Fruit fly (Drosophila melanogaster) whole organism, embryonic: ENCODE data around the gene Rnb.

Experiments used
- Atf-2 ChIP-seq: fragments of 200-800 bp; sonication (Bioruptor generic); optimal IDR thresholded peaks from 2 replicates; lab custom pipeline; 2016; ENCODE audit warnings: missing biosample characterization, missing genetic modification characterization
- CG10147 ChIP-seq: fragments of 200-800 bp; sonication (Bioruptor generic); optimal IDR thresholded peaks from 2 replicates; lab custom pipeline; 2019; ENCODE audit warnings: missing biosample characterization, mild to moderate bottlenecking, missing genetic modification characterization, moderate library complexity
- CG10209 ChIP-seq: fragments of 200-800 bp; sonication (Bioruptor generic); optimal IDR thresholded peaks from 3 replicates; lab custom pipeline; 2017; ENCODE audit warnings: missing biosample characterization, mild to moderate bottlenecking, missing genetic modification characterization, missing genetic modification reagents
- CG10366 ChIP-seq: fragments of 200-800 bp; sonication (Bioruptor generic); IDR thresholded peaks from 2 replicates; pipeline ENCODE4 v1.3.6; 2022; ENCODE audit warnings: missing biosample characterization, missing genetic modification characterization
- CG11456 ChIP-seq: fragments of 200-800 bp; sonication (Bioruptor generic); IDR thresholded peaks from 3 replicates; pipeline ENCODE4 v1.3.6; 2022; ENCODE audit warnings: missing biosample characterization, missing genetic modification characterization
- CG12299 ChIP-seq: fragments of 200-800 bp; sonication (Bioruptor generic); optimal IDR thresholded peaks from 2 replicates; lab custom pipeline; 2018; ENCODE audit warnings: missing biosample characterization, mild to moderate bottlenecking, missing genetic modification characterization
- CG13296 ChIP-seq: fragments of 200-800 bp; sonication (Bioruptor generic); optimal IDR thresholded peaks from 3 replicates; lab custom pipeline; 2018; ENCODE audit warnings: missing biosample characterization, mild to moderate bottlenecking, missing genetic modification characterization
- CG13424 ChIP-seq: fragments of 200-800 bp; sonication (Bioruptor generic); optimal IDR thresholded peaks from 2 replicates; lab custom pipeline; 2019; ENCODE audit warnings: missing biosample characterization, mild to moderate bottlenecking, missing genetic modification characterization, moderate library complexity
- CG14050 ChIP-seq: fragments of 200-800 bp; sonication (Bioruptor generic); IDR thresholded peaks from 3 replicates; pipeline ENCODE4 v1.3.6; 2022; ENCODE audit warnings: missing biosample characterization, missing genetic modification characterization
- CG14441 ChIP-seq: fragments of 200-800 bp; sonication (Bioruptor generic); IDR thresholded peaks from 2 replicates; pipeline ENCODE4 v1.3.6; 2022; ENCODE audit warnings: missing biosample characterization, missing genetic modification characterization
- CG17328 ChIP-seq: fragments of 200-800 bp; sonication (Bioruptor generic); IDR thresholded peaks from 2 replicates; pipeline ENCODE4 v1.3.6; 2022; ENCODE audit warnings: missing biosample characterization, missing genetic modification characterization
- CG17359 ChIP-seq: fragments of 200-800 bp; sonication (Bioruptor generic); optimal IDR thresholded peaks from 3 replicates; lab custom pipeline; 2018; ENCODE audit warnings: missing biosample characterization, mild to moderate bottlenecking, missing genetic modification characterization, moderate library complexity
- CG30403 ChIP-seq: fragments of 200-800 bp; sonication (Bioruptor generic); optimal IDR thresholded peaks from 3 replicates; lab custom pipeline; 2016; ENCODE audit warnings: missing biosample characterization, missing genetic modification characterization
- CG4328 ChIP-seq: fragments of 200-800 bp; sonication (Bioruptor generic); optimal IDR thresholded peaks from 3 replicates; lab custom pipeline; 2017; ENCODE audit warnings: missing biosample characterization, missing genetic modification reagents, missing genetic modification characterization
- CG4820 ChIP-seq: fragments of 200-800 bp; sonication (Bioruptor generic); optimal IDR thresholded peaks from 3 replicates; lab custom pipeline; 2016; ENCODE audit warnings: missing biosample characterization, missing genetic modification characterization
- CG6689 ChIP-seq: fragments of 200-800 bp; sonication (Bioruptor generic); IDR thresholded peaks from 2 replicates; pipeline ENCODE4 v1.3.6; 2022; ENCODE audit warnings: missing biosample characterization, missing genetic modification characterization
- Dip3 ChIP-seq: fragments of 200-800 bp; sonication (Bioruptor generic); optimal IDR thresholded peaks from 3 replicates; lab custom pipeline; 2016; ENCODE audit warnings: missing biosample characterization, missing genetic modification characterization
- Drgx ChIP-seq: fragments of 200-800 bp; sonication (Bioruptor generic); IDR thresholded peaks from 2 replicates; pipeline ENCODE4 v1.3.6; 2022; ENCODE audit warnings: missing biosample characterization, missing genetic modification characterization
- Ets65A ChIP-seq: fragments of 200-800 bp; sonication (Bioruptor generic); peaks from one replicate; lab custom pipeline; 2016; ENCODE audit warnings: missing biosample characterization, missing genetic modification characterization
- Gug ChIP-seq: fragments of 200-800 bp; sonication (Bioruptor generic); IDR thresholded peaks from 4 replicates; pipeline ENCODE4 v1.3.6; 2022; ENCODE audit warnings: missing biosample characterization, missing genetic modification characterization
- HHEX ChIP-seq: fragments of 200-800 bp; sonication (Bioruptor generic); optimal IDR thresholded peaks from 3 replicates; lab custom pipeline; 2017; ENCODE audit warnings: missing biosample characterization, mild to moderate bottlenecking, missing genetic modification characterization, missing genetic modification reagents
- HLH3B ChIP-seq: fragments of 200-800 bp; sonication (Bioruptor generic); IDR thresholded peaks from 2 replicates; pipeline ENCODE4 v1.3.6; 2022; ENCODE audit warnings: missing biosample characterization, missing genetic modification characterization
- MTF-1 ChIP-seq: fragments of 200-800 bp; sonication (Bioruptor generic); optimal IDR thresholded peaks from 2 replicates; lab custom pipeline; 2018; ENCODE audit warnings: missing biosample characterization, mild to moderate bottlenecking, missing genetic modification characterization, borderline replicate concordance
- Oaz ChIP-seq: fragments of 200-800 bp; sonication (Bioruptor generic); IDR thresholded peaks from 2 replicates; pipeline ENCODE4 v1.3.6; 2022; ENCODE audit warnings: missing biosample characterization, missing genetic modification characterization
- Oli ChIP-seq: fragments of 200-800 bp; sonication (Bioruptor generic); optimal IDR thresholded peaks from 2 replicates; lab custom pipeline; 2018; ENCODE audit warnings: missing biosample characterization, mild to moderate bottlenecking, missing genetic modification characterization, moderate library complexity
- Rfx ChIP-seq: fragments of 200-800 bp; sonication (Bioruptor generic); IDR thresholded peaks from 2 replicates; pipeline ENCODE4 v1.3.6; 2022; ENCODE audit warnings: missing biosample characterization, missing genetic modification characterization
- Rx ChIP-seq: fragments of 200-800 bp; sonication (Bioruptor generic); IDR thresholded peaks from 2 replicates; pipeline ENCODE4 v1.3.6; 2022; ENCODE audit warnings: missing biosample characterization, missing genetic modification characterization
- Scr ChIP-seq: fragments of 200-800 bp; sonication (Bioruptor generic); IDR thresholded peaks from 2 replicates; pipeline ENCODE4 v1.3.6; 2022; ENCODE audit warnings: missing biosample characterization, missing genetic modification characterization; ENCODE audit not compliant: partially characterized antibody
- Sox100B ChIP-seq: fragments of 200-800 bp; sonication (Bioruptor generic); optimal IDR thresholded peaks from 3 replicates; lab custom pipeline; 2018; ENCODE audit warnings: missing biosample characterization, mild to moderate bottlenecking, missing genetic modification characterization
- ara ChIP-seq: fragments of 200-800 bp; sonication (Bioruptor generic); IDR thresholded peaks from 2 replicates; pipeline ENCODE4 v1.3.6; 2022; ENCODE audit warnings: missing biosample characterization, missing genetic modification characterization
- az2 ChIP-seq: fragments of 200-800 bp; sonication (Bioruptor generic); optimal IDR thresholded peaks from 3 replicates; lab custom pipeline; 2016; ENCODE audit warnings: missing biosample characterization, missing genetic modification characterization
- bbx ChIP-seq: fragments of 200-800 bp; sonication (Bioruptor generic); IDR thresholded peaks from 2 replicates; pipeline ENCODE4 v1.3.6; 2022; ENCODE audit warnings: missing biosample characterization, missing genetic modification characterization; ENCODE audit not compliant: partially characterized antibody
- ci ChIP-seq: fragments of 200-800 bp; sonication (Bioruptor generic); IDR thresholded peaks from 3 replicates; pipeline ENCODE4 v1.3.6; 2022; ENCODE audit warnings: missing biosample characterization, missing genetic modification characterization
- crp ChIP-seq, 2 experiments: fragments of 200-800 bp; sonication (Bioruptor generic); optimal IDR thresholded peaks; 2 replicates in 1 of 2; 3 replicates in 1 of 2; lab custom pipeline; 2017; ENCODE audit warnings: missing biosample characterization in 2 of 2, missing genetic modification characterization in 2 of 2, mild to moderate bottlenecking in 1 of 2, moderate library complexity in 1 of 2
- dysf ChIP-seq: fragments of 200-800 bp; sonication (Bioruptor generic); IDR thresholded peaks from 3 replicates; pipeline ENCODE4 v1.3.6; 2022; ENCODE audit warnings: missing biosample characterization, missing genetic modification characterization
- ken ChIP-seq: fragments of 200-800 bp; sonication (Bioruptor generic); IDR thresholded peaks from 3 replicates; pipeline ENCODE4 v1.3.6; 2022; ENCODE audit warnings: missing biosample characterization, missing genetic modification characterization
- knrl ChIP-seq: fragments of 200-800 bp; sonication (Bioruptor generic); IDR thresholded peaks from 3 replicates; pipeline ENCODE4 v1.3.6; 2022; ENCODE audit warnings: missing biosample characterization, missing genetic modification characterization; ENCODE audit not compliant: partially characterized antibody
- otp ChIP-seq: fragments of 200-800 bp; sonication (Bioruptor generic); IDR thresholded peaks from 3 replicates; pipeline ENCODE4, ENCODE4 v1.3.6; 2022; ENCODE audit warnings: missing biosample characterization, missing genetic modification characterization
- prd ChIP-seq, 3 experiments: fragments of >200 bp in 2 of 3; fragments of 200-800 bp in 1 of 3; sonication (Bioruptor generic) in 1 of 3; optimal IDR thresholded peaks in 2 of 3; IDR thresholded peaks in 1 of 3; 2 replicates in 2 of 3; 3 replicates in 1 of 3; pipeline versions ENCODE4 v1.3.6 to Lab custom; 2017 to 2022; ENCODE audit warnings: missing biosample characterization in 1 of 3, missing genetic modification characterization in 1 of 3
- row ChIP-seq: fragments of 200-800 bp; sonication (Bioruptor generic); IDR thresholded peaks from 3 replicates; pipeline ENCODE4 v1.3.6; 2022; ENCODE audit warnings: missing biosample characterization, missing genetic modification characterization
- run ChIP-seq: fragments of 200-800 bp; sonication (Bioruptor generic); optimal IDR thresholded peaks from 3 replicates; lab custom pipeline; 2018; ENCODE audit warnings: missing biosample characterization, mild to moderate bottlenecking, missing genetic modification characterization
- sens ChIP-seq: fragments of 200-800 bp; sonication (Bioruptor generic); peaks from one replicate; lab custom pipeline; 2016; ENCODE audit warnings: missing biosample characterization, missing genetic modification characterization
- sna ChIP-seq: fragments of 200-800 bp; sonication (Bioruptor generic); IDR thresholded peaks from 2 replicates; pipeline ENCODE4 v1.3.6; 2022; ENCODE audit warnings: missing biosample characterization, missing genetic modification characterization; ENCODE audit not compliant: partially characterized antibody
- tin ChIP-seq: fragments of 200-800 bp; sonication (Bioruptor generic); optimal IDR thresholded peaks from 3 replicates; lab custom pipeline; 2016; ENCODE audit warnings: missing biosample characterization, missing genetic modification characterization
- vnd ChIP-seq: fragments of 200-800 bp; sonication (Bioruptor generic); IDR thresholded peaks from 3 replicates; pipeline ENCODE4 v1.3.6; 2022; ENCODE audit warnings: missing biosample characterization, missing genetic modification characterization; ENCODE audit not compliant: partially characterized antibody
- vvl ChIP-seq: fragments of 200-800 bp; sonication (Bioruptor generic); IDR thresholded peaks from 2 replicates; pipeline ENCODE4 v1.3.6; 2022; ENCODE audit warnings: missing biosample characterization, missing genetic modification characterization
- yki ChIP-seq: fragments of >200 bp; optimal IDR thresholded peaks from 3 replicates; lab custom pipeline; 2018
- z ChIP-seq: fragments of 200-800 bp; sonication (Bioruptor generic); IDR thresholded peaks from 3 replicates; pipeline ENCODE4 v1.3.6; 2022; ENCODE audit warnings: missing biosample characterization, missing genetic modification characterization
- zfh1 ChIP-seq: fragments of 200-800 bp; sonication (Bioruptor generic); IDR thresholded peaks from 3 replicates; pipeline ENCODE4 v1.3.6; 2022; ENCODE audit warnings: missing biosample characterization, missing genetic modification characterization

The Rnb gene

dm6 chr3R:29756153-29756552 lies 43.0 kb downstream of the Rnb start:
- no peak for TF ChIP-seq CG13296 (GFP tag; lab: Kevin White, UChicago)
- TF ChIP-seq Oaz (GFP tag; lab: Robert Waterston, UW), result no peak
- no peak for TF ChIP-seq CG12299 (tag; lab: Kevin White, UChicago)
- peak; percentile 13; the same call in 1 of the 2 replicates for TF ChIP-seq Drgx

DNA sequence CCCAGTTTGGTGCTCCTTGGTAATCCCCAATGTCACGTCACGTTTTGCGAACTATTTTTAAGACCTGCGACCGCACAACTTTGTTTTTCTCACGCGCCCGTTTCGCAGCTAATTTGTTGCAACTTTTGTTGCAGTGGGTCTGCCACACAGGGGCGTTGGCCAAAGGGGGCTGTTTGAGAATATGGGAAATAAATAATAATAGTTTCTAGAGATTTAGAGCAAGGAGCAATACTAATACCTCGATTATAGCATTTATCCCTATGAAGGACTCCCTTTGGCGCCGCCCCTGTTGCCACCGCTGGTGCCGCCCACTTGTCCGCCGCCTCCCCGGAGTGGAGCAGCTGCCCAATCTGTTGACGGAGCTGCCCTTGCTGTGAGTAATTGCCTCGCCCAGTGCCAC lies 43.9 kb downstream of the Rnb start:
- TF ChIP-seq Gug (GFP tag; lab: Robert Waterston, UW) (peak; percentile 29; the same call in 1 of the 4 replicates), ci (GFP tag; lab: Robert Waterston, UW) (peak; percentile 68), CG10147 (no peak), CG13424 (tag; lab: Kevin White, UChicago) (peak; percentile 30), bbx (GFP tag; lab: Robert Waterston, UW) (no peak), vvl (GFP tag; lab: Robert Waterston, UW) (peak; percentile 63), dysf (0 out of 3 replicates have a peak, but pooled peaks have one; percentile 42), Scr (GFP tag; lab: Robert Waterston, UW) (no peak), CG4820 (GFP tag; lab: Kevin White, UChicago) (no peak), Rfx (GFP tag; lab: Robert Waterston, UW) (peak; percentile 48; the same call in 1 of the 2 replicates), CG14050 (GFP tag; lab: Robert Waterston, UW) (peak; percentile 38; the same call in 2 of the 3 replicates), CG6689 (peak; percentile 30; the same call in 1 of the 2 replicates), Sox100B (no peak), ara (GFP tag; lab: Robert Waterston, UW) (peak; percentile 34; the same call in 1 of the 2 replicates), z (GFP tag; lab: Robert Waterston, UW) (0 out of 3 replicates have a peak, but pooled peaks have one; percentile 18), prd (optimal IDR thresholded peaks at IDR 0.05; lab: Kevin White, UChicago) (no peak), prd (GFP tag; IDR thresholded peaks at IDR 0.05; lab: Robert Waterston, UW) (peak; percentile 46; the same call in 1 of the 3 replicates), tin (GFP tag; lab: Kevin White, UChicago) (peak; percentile 23), ken (GFP tag; lab: Robert Waterston, UW) (peak; percentile 63; the same call in 2 of the 3 replicates), CG30403 (GFP tag; lab: Kevin White, UChicago) (peak; percentile 12), MTF-1 (no peak), HHEX (GFP tag; lab: Kevin White, UChicago) (no peak), CG17359 (tag; lab: Kevin White, UChicago) (peak; percentile 37), Atf-2 (GFP tag; lab: Kevin White, UChicago) (no peak), Dip3 (no peak), Rx (peak; percentile 56; the same call in 1 of the 2 replicates), az2 (GFP tag; lab: Kevin White, UChicago) (peak; percentile 10), CG11456 (GFP tag; lab: Robert Waterston, UW) (no peak), otp (GFP tag; lab: Robert Waterston, UW) (peak; percentile 50; the same call in 1 of the 3 replicates), yki (lab: Kevin White, UChicago) (no peak), zfh1 (GFP tag; lab: Robert Waterston, UW) (peak; percentile 59; the same call in 2 of the 3 replicates), sna (GFP tag; lab: Robert Waterston, UW) (no peak), run (tag; lab: Kevin White, UChicago) (no peak), HLH3B (GFP tag; lab: Robert Waterston, UW) (peak; percentile 45; the same call in 1 of the 2 replicates), row (GFP tag; lab: Robert Waterston, UW) (peak; percentile 45), Ets65A (GFP tag; lab: Kevin White, UChicago) (peak; percentile 32), CG10366 (GFP tag; lab: Robert Waterston, UW) (peak; percentile 43; the same call in 1 of the 2 replicates), crp (GFP tag; optimal IDR thresholded peaks at IDR 0.05; lab: Kevin White, UChicago) (no peak), CG4328 (GFP tag; lab: Kevin White, UChicago) (no peak), CG10209 (GFP tag; lab: Kevin White, UChicago) (peak; percentile 7), CG17328 (GFP tag; lab: Robert Waterston, UW) (0 out of 2 replicates have a peak, but pooled peaks have one; percentile 18), sens (GFP tag; lab: Kevin White, UChicago) (peak; percentile 73), CG14441 (GFP tag; lab: Robert Waterston, UW) (peak; percentile 66), knrl (GFP tag; lab: Robert Waterston, UW) (no peak), Oli (tag; lab: Kevin White, UChicago) (peak; percentile 18), vnd (no peak)
